Fruit fly (Drosophila melanogaster) Kc167 (cell line): ENCODE data around the gene CG31949.

Source experiments
- Myc ChIP-seq: fragments of >200 bp; optimal IDR thresholded peaks from 2 replicates; lab custom pipeline; 2017; ENCODE audit warnings: missing external identifiers
- Sin3A ChIP-seq: fragments of >200 bp; optimal IDR thresholded peaks from 2 replicates; lab custom pipeline; 2018; ENCODE audit warnings: missing external identifiers
- h ChIP-seq: fragments of >200 bp; optimal IDR thresholded peaks from 3 replicates; lab custom pipeline; 2018; ENCODE audit warnings: missing external identifiers
- insv ChIP-seq: fragments of >200 bp; optimal IDR thresholded peaks from 3 replicates; lab custom pipeline; 2018; ENCODE audit warnings: missing external identifiers
- psq ChIP-seq: fragments of >200 bp; optimal IDR thresholded peaks from 2 replicates; lab custom pipeline; 2017; ENCODE audit warnings: missing external identifiers
- ttk ChIP-seq: sonication (Bioruptor generic); optimal IDR thresholded peaks from 2 replicates; lab custom pipeline; 2017; ENCODE audit warnings: missing external identifiers

CG31949 gene

DNA sequence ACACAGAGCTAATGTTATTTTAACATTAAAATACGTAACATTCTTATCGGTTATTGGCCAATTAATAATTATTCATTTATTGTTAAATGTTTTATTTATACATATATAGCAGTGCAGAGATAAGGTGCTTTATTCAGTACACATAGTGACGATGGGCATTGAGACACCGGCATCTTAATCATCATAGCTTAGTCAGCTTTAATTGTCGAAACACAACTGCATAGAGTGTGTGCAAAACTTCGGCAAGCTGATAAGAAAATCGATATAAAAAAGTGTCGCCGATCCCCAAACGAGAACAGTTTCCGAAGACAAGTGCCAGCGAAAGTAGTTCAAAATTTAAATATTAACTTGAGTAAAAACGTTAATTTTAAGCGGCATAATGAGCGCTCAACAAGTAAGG is 7.7 kb downstream of the CG31949 start, which contains the start of gene CG16995:
Gene CG16995 (plus strand): TSS at position 301 of the 400 bp plus-strand sequence.
- TF ChIP-seq psq (no peak), insv (lab: Kevin White, UChicago) (no peak), Sin3A (lab: Kevin White, UChicago) (no peak), h (lab: Kevin White, UChicago) (no peak)

DNA sequence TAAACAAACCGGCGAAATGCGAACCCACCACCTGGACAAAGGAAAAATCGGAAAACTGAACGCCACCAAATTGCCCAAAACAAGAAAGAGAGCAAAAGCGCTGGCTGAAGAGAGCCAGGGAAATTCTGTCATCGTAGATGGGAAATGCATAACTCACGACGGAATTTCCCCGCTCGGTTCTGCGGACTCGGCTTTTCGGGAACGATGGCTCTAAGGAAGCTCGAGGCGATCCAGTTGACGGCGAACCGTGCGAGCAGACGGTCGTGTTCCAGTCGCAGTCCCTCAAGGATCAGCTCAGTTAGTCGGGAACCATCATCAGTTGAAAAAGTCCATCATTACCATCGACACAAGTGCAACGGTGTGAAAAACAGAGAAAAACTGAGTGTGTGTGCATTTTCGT is 11.5 kb downstream of the CG31949 start, which contains the start of gene eys:
Gene eys (plus strand): TSS at position 232 of the 400 bp plus-strand sequence.
- TF ChIP-seq Myc (no peak), psq (no peak), ttk (lab: Kevin White, UChicago) (no peak), h (lab: Kevin White, UChicago) (no peak), Sin3A (lab: Kevin White, UChicago) (no peak), insv (lab: Kevin White, UChicago) (no peak)

DNA sequence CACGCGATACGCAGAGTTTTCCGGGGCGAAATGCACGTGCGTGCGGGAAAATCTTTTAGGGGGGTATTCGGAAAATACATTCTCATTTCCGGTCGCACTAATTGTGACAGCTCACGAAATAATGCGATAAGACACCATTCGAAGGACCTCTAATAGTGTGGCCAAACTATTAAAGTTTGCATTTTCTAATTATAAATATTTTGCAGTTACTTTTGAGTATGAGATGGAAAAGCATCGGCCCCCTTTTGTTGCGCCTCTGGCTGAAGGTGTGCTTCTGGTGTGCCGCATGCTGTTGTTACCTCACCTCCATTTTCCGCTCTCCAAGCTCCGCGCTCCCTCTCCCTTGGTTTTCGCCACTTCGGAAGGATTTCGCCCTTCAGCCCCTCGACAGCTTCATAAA is 14.3 kb downstream of the CG31949 start:
- TF ChIP-seq Sin3A (lab: Kevin White, UChicago): no peak
- no peak for TF ChIP-seq ttk (lab: Kevin White, UChicago)
- TF ChIP-seq Myc: no peak
- TF ChIP-seq psq: no peak
- TF ChIP-seq h (lab: Kevin White, UChicago): no peak
- TF ChIP-seq insv (lab: Kevin White, UChicago): no peak

- no peak for TF ChIP-seq insv (lab: Kevin White, UChicago)
- TF ChIP-seq ttk (lab: Kevin White, UChicago): no peak
- TF ChIP-seq Sin3A (lab: Kevin White, UChicago): no peak
- TF ChIP-seq h (lab: Kevin White, UChicago): no peak
- no peak for TF ChIP-seq Myc
Observed at dm6 chr2L:2348479-2348878, 48.6 kb downstream of the CG31949 start.
